Worm (Caenorhabditis elegans) whole organism, L2 larva: ENCODE results near the gene magu-2.

Experiments used
- C34F6.9 ChIP-seq: fragments of 150-350 bp; optimal IDR thresholded peaks from 2 replicates; lab custom pipeline; 2014; ENCODE audit warnings: missing biosample characterization, missing genetic modification characterization
- F13H6.1 ChIP-seq: sonication (generic microtip); optimal IDR thresholded peaks from 2 replicates; lab custom pipeline; 2016; ENCODE audit warnings: missing genetic modification characterization, missing compliant biosample characterization
- R02D3.7 ChIP-seq: fragments of 150-350 bp; optimal IDR thresholded peaks from 2 replicates; lab custom pipeline; 2014; ENCODE audit warnings: missing biosample characterization, missing genetic modification characterization
- Y55F3AM.14 ChIP-seq: fragments of 200-800 bp; sonication (Bioruptor generic); optimal IDR thresholded peaks from 2 replicates; lab custom pipeline; 2018; ENCODE audit warnings: mild to moderate bottlenecking, missing genetic modification characterization, missing compliant biosample characterization
- ZK546.5 ChIP-seq: sonication (generic microtip); optimal IDR thresholded peaks from 2 replicates; lab custom pipeline; 2017; ENCODE audit warnings: missing biosample characterization, missing genetic modification characterization
- alr-1 ChIP-seq: fragments of 150-350 bp; optimal IDR thresholded peaks from 2 replicates; lab custom pipeline; 2014; ENCODE audit warnings: missing biosample characterization, missing genetic modification characterization
- aly-2 ChIP-seq: fragments of 150-350 bp; optimal IDR thresholded peaks from 2 replicates; lab custom pipeline; 2014; ENCODE audit warnings: missing biosample characterization, missing genetic modification characterization
- ama-1 ChIP-seq: fragments of 150-350 bp; optimal IDR thresholded peaks from 2 replicates; lab custom pipeline; 2018; ENCODE audit warnings: inconsistent platforms
- blmp-1 ChIP-seq: sonication (generic microtip); optimal IDR thresholded peaks from 2 replicates; lab custom pipeline; 2017; ENCODE audit warnings: missing genetic modification characterization, mild to moderate bottlenecking, missing compliant biosample characterization, antibody characterized with exemption, moderate library complexity; ENCODE audit not compliant: insufficient read depth
- ceh-16 ChIP-seq: fragments of 150-350 bp; optimal IDR thresholded peaks from 2 replicates; lab custom pipeline; 2014; ENCODE audit warnings: missing biosample characterization, missing genetic modification characterization
- ceh-82 ChIP-seq: fragments of 150-350 bp; optimal IDR thresholded peaks from 2 replicates; lab custom pipeline; 2014; ENCODE audit warnings: missing biosample characterization, missing genetic modification characterization
- crh-2 ChIP-seq: sonication (generic microtip); optimal IDR thresholded peaks from 2 replicates; lab custom pipeline; 2017; ENCODE audit warnings: missing biosample characterization, missing genetic modification characterization
- egl-27 ChIP-seq: sonication (generic microtip); optimal IDR thresholded peaks from 3 replicates; lab custom pipeline; 2017; ENCODE audit warnings: missing biosample characterization, missing genetic modification reagents, missing genetic modification characterization
- elt-1 ChIP-seq: fragments of 150-350 bp; optimal IDR thresholded peaks from 2 replicates; lab custom pipeline; 2014; ENCODE audit warnings: missing biosample characterization, missing genetic modification characterization
- elt-3 ChIP-seq: sonication (generic microtip); optimal IDR thresholded peaks from 2 replicates; lab custom pipeline; 2017; ENCODE audit warnings: missing biosample characterization, missing genetic modification characterization
- fos-1 ChIP-seq: fragments of 150-350 bp; optimal IDR thresholded peaks from 2 replicates; lab custom pipeline; 2014; ENCODE audit warnings: missing biosample characterization, missing genetic modification characterization
- gmeb-1 ChIP-seq: fragments of 150-350 bp; optimal IDR thresholded peaks from 2 replicates; lab custom pipeline; 2014; ENCODE audit warnings: missing biosample characterization, missing genetic modification characterization
- lin-11 ChIP-seq: fragments of 150-350 bp; sonication (generic microtip); optimal IDR thresholded peaks from 2 replicates; lab custom pipeline; 2014; ENCODE audit warnings: missing biosample characterization, missing genetic modification characterization, inconsistent platforms, mixed read lengths
- lin-39 ChIP-seq: fragments of 150-350 bp; optimal IDR thresholded peaks from 2 replicates; lab custom pipeline; 2014; ENCODE audit warnings: missing biosample characterization, missing genetic modification reagents, missing genetic modification characterization
- lsy-2 ChIP-seq, 2 experiments: fragments of 150-350 bp in 1 of 2; sonication (generic microtip) in 1 of 2; optimal IDR thresholded peaks; 2 replicates each; lab custom pipeline; 2014 to 2017; ENCODE audit warnings: missing biosample characterization in 2 of 2, missing genetic modification characterization in 2 of 2
- mab-5 ChIP-seq: fragments of 150-350 bp; optimal IDR thresholded peaks from 2 replicates; lab custom pipeline; 2014; ENCODE audit warnings: missing biosample characterization, missing genetic modification characterization
- mbf-1 ChIP-seq: sonication (generic microtip); optimal IDR thresholded peaks from 2 replicates; lab custom pipeline; 2017; ENCODE audit warnings: missing biosample characterization, missing genetic modification characterization
- mdl-1 ChIP-seq, 2 experiments: fragments of 150-350 bp in 1 of 2; sonication (generic microtip) in 1 of 2; optimal IDR thresholded peaks; 2 replicates each; lab custom pipeline; 2017; ENCODE audit warnings: missing biosample characterization in 2 of 2, missing genetic modification characterization in 2 of 2
- nhr-10 ChIP-seq: sonication (generic microtip); optimal IDR thresholded peaks from 2 replicates; lab custom pipeline; 2017; ENCODE audit warnings: missing biosample characterization, missing genetic modification characterization
- nhr-11 ChIP-seq: fragments of 150-350 bp; optimal IDR thresholded peaks from 2 replicates; lab custom pipeline; 2014; ENCODE audit warnings: missing biosample characterization, missing genetic modification characterization
- nhr-12 ChIP-seq: fragments of 150-350 bp; optimal IDR thresholded peaks from 2 replicates; lab custom pipeline; 2014; ENCODE audit warnings: missing biosample characterization, missing genetic modification characterization
- nhr-129 ChIP-seq: fragments of 150-350 bp; optimal IDR thresholded peaks from 2 replicates; lab custom pipeline; 2014; ENCODE audit warnings: missing biosample characterization, missing genetic modification characterization
- nhr-23 ChIP-seq: fragments of 150-350 bp; optimal IDR thresholded peaks from 2 replicates; lab custom pipeline; 2014; ENCODE audit warnings: missing biosample characterization, missing genetic modification reagents, missing genetic modification characterization
- nhr-237 ChIP-seq: fragments of 150-350 bp; optimal IDR thresholded peaks from 2 replicates; lab custom pipeline; 2014; ENCODE audit warnings: missing biosample characterization, missing genetic modification characterization
- nhr-25 ChIP-seq: fragments of 150-350 bp; sonication (generic microtip); optimal IDR thresholded peaks from 3 replicates; lab custom pipeline; 2014; ENCODE audit warnings: missing biosample characterization, missing genetic modification characterization
- nhr-6 ChIP-seq: fragments of 150-350 bp; optimal IDR thresholded peaks from 2 replicates; lab custom pipeline; 2014; ENCODE audit warnings: missing biosample characterization, missing genetic modification characterization
- nhr-77 ChIP-seq: fragments of 150-350 bp; optimal IDR thresholded peaks from 2 replicates; lab custom pipeline; 2014; ENCODE audit warnings: missing biosample characterization, missing genetic modification characterization
- peb-1 ChIP-seq: fragments of 150-350 bp; optimal IDR thresholded peaks from 2 replicates; lab custom pipeline; 2014; ENCODE audit warnings: missing biosample characterization, missing genetic modification characterization
- sem-4 ChIP-seq: fragments of 150-350 bp; optimal IDR thresholded peaks from 2 replicates; lab custom pipeline; 2014; ENCODE audit warnings: missing biosample characterization, missing genetic modification reagents, missing genetic modification characterization
- skn-1 ChIP-seq: sonication (generic microtip); optimal IDR thresholded peaks from 2 replicates; lab custom pipeline; 2017; ENCODE audit warnings: missing biosample characterization, missing genetic modification characterization
- sma-3 ChIP-seq: sonication (generic microtip); optimal IDR thresholded peaks from 2 replicates; lab custom pipeline; 2016; ENCODE audit warnings: missing genetic modification reagents, missing genetic modification characterization, missing compliant biosample characterization
- sma-9 ChIP-seq, 2 experiments: fragments of 150-350 bp in 1 of 2; sonication (generic microtip) in 1 of 2; optimal IDR thresholded peaks; 2 replicates each; lab custom pipeline; 2014 to 2016; ENCODE audit warnings: missing genetic modification characterization in 2 of 2, mild to moderate bottlenecking in 1 of 2, missing biosample characterization in 1 of 2, missing compliant biosample characterization in 1 of 2, missing genetic modification reagents in 1 of 2, moderate library complexity in 1 of 2
- snpc-4 ChIP-seq: fragments of 150-350 bp; optimal IDR thresholded peaks from 2 replicates; lab custom pipeline; 2014; ENCODE audit warnings: missing biosample characterization, missing genetic modification characterization
- unc-39 ChIP-seq: fragments of 150-350 bp; optimal IDR thresholded peaks from 2 replicates; lab custom pipeline; 2014; ENCODE audit warnings: missing biosample characterization, missing genetic modification characterization
- unc-55 ChIP-seq: fragments of 150-350 bp; sonication (generic microtip); optimal IDR thresholded peaks from 3 replicates; lab custom pipeline; 2014; ENCODE audit warnings: missing biosample characterization, missing genetic modification reagents, missing genetic modification characterization
- unc-62 ChIP-seq: fragments of 150-350 bp; optimal IDR thresholded peaks from 2 replicates; lab custom pipeline; 2014; ENCODE audit warnings: missing biosample characterization, missing genetic modification reagents, missing genetic modification characterization
- ztf-1 ChIP-seq: fragments of 200-800 bp; sonication (Bioruptor generic); conservative IDR thresholded peaks from 2 replicates; pipeline ENCODE4 v1.3.6; 2022; ENCODE audit warnings: missing genetic modification characterization, missing compliant biosample characterization
- ztf-4 ChIP-seq: fragments of 150-350 bp; optimal IDR thresholded peaks from 2 replicates; lab custom pipeline; 2014; ENCODE audit warnings: missing biosample characterization, missing genetic modification characterization

Gene magu-2

DNA sequence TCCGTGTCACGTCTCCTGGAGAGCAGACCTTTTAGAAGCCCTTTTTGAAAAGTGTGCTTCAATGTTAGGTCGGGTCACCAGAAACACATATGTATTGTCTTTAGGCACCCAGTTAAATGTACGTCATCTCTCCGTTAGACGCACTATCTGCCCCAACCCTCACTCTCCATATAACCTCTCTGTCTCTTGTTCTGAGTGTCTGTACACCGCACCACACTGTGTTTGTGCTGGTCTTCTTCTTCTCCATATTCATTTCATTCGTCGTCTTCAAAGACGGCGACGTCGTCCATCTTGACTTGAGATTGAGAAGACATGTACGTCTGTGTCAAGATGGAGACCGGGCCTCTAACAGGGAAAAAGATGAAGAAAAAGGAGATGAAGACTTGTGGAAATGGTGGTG, 18.7 kb downstream of the magu-2 start:
- TF ChIP-seq gmeb-1 (tag; lab: Kevin White, UChicago) (no peak), fos-1 (tag; lab: Kevin White, UChicago) (peak; percentile 6), mbf-1 (tag; lab: Kevin White, UChicago) (no peak), nhr-25 (tag; lab: Kevin White, UChicago) (no peak), elt-3 (tag; lab: Kevin White, UChicago) (no peak), F13H6.1 (tag; lab: Kevin White, UChicago) (no peak), nhr-10 (tag; lab: Kevin White, UChicago) (no peak), ZK546.5 (tag; lab: Kevin White, UChicago) (no peak), nhr-23 (tag; lab: Kevin White, UChicago) (no peak), ztf-1 (no peak), crh-2 (tag; lab: Kevin White, UChicago) (no peak), ceh-82 (tag; lab: Kevin White, UChicago) (no peak), nhr-129 (tag; lab: Kevin White, UChicago) (peak; percentile 45), lin-39 (tag; lab: Kevin White, UChicago) (no peak)

DNA sequence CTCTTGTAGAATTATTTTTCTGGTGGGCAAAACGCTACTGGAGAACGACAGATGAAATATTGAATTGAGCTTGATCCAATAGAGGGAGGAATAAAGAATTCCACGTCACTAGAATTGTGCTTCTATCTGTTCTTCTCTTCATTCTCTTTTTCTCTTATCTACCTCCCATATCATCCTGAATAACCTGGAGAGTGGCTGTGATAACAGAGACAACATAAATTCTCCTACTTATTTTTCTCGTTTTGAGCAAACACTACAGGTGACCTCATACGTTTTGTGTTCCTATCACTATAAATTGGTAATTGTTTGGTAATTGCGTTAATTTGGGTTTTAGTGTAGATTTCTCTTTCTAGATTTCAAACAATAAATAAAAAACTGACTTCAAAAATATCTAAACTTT, 19.7 kb downstream of the magu-2 start:
- no peak for TF ChIP-seq nhr-77
- peak; percentile 64 for TF ChIP-seq fos-1 (tag; lab: Kevin White, UChicago)
- no peak for TF ChIP-seq nhr-25 (tag; lab: Kevin White, UChicago)
- no peak for TF ChIP-seq peb-1
- no peak for TF ChIP-seq lin-39 (tag; lab: Kevin White, UChicago)
- TF ChIP-seq R02D3.7 (tag; lab: Kevin White, UChicago) = no peak
- TF ChIP-seq ama-1 (lab: Kevin White, UChicago) = no peak

- TF ChIP-seq nhr-237 (no peak), lin-39 (tag; lab: Kevin White, UChicago) (no peak), nhr-11 (no peak), nhr-6 (tag; lab: Kevin White, UChicago) (no peak), skn-1 (tag; lab: Kevin White, UChicago) (no peak), snpc-4 (tag; lab: Kevin White, UChicago) (no peak), peb-1 (no peak), nhr-12 (no peak), unc-62 (GFP tag; lab: Kevin White, UChicago) (no peak), unc-55 (GFP tag; lab: Kevin White, UChicago) (no peak)
- TF ChIP-seq, all 48 proteins: peak for 0
Measured at ce11 chrV:8776270-8776669, 24.6 kb downstream of the magu-2 start, which contains the start of gene B0507.1. B0507.1 (plus strand) TSS chrV:8776570.

ce11 chrV:8773826-8774382, 26.9 kb downstream of the magu-2 start, which contains the start of gene B0507.2:
B0507.2 (plus strand) TSS chrV:8774332.
- TF ChIP-seq ztf-4 (tag; lab: Kevin White, UChicago) (no peak), nhr-23 (tag; lab: Kevin White, UChicago) (no peak), peb-1 (no peak), sma-3 (GFP tag; lab: Kevin White, UChicago) (no peak), R02D3.7 (tag; lab: Kevin White, UChicago) (no peak), lin-39 (tag; lab: Kevin White, UChicago) (no peak), nhr-237 (no peak), sem-4 (no peak), ztf-1 (no peak), egl-27 (tag; lab: Kevin White, UChicago) (no peak), lin-11 (tag; lab: Kevin White, UChicago) (no peak), elt-3 (tag; lab: Kevin White, UChicago) (no peak), nhr-25 (tag; lab: Kevin White, UChicago) (no peak), sma-9 (GFP tag; optimal IDR thresholded peaks at IDR 0.05; lab: Kevin White, UChicago) (no peak), sma-9 (tag; optimal IDR thresholded peaks at IDR 0.05; lab: Kevin White, UChicago) (no peak), skn-1 (tag; lab: Kevin White, UChicago) (no peak), C34F6.9 (peak; percentile 42), mbf-1 (tag; lab: Kevin White, UChicago) (no peak), aly-2 (no peak), ama-1 (lab: Kevin White, UChicago) (no peak), alr-1 (tag; lab: Kevin White, UChicago) (no peak), mdl-1 (tag; optimal IDR thresholded peaks at IDR 0.05; lab: Kevin White, UChicago) (no peak), ZK546.5 (tag; lab: Kevin White, UChicago) (no peak), ceh-82 (tag; lab: Kevin White, UChicago) (no peak), nhr-6 (tag; lab: Kevin White, UChicago) (no peak), lsy-2 (tag; optimal IDR thresholded peaks at IDR 0.05; lab: Kevin White, UChicago) (peak in 1 of 2 experiments; percentile 35), crh-2 (tag; lab: Kevin White, UChicago) (no peak), F13H6.1 (tag; lab: Kevin White, UChicago) (no peak), blmp-1 (no peak), elt-1 (tag; lab: Kevin White, UChicago) (no peak), nhr-10 (tag; lab: Kevin White, UChicago) (no peak), nhr-11 (no peak), unc-39 (no peak), ceh-16 (no peak), Y55F3AM.14 (no peak), fos-1 (tag; lab: Kevin White, UChicago) (peak; percentile 56), snpc-4 (tag; lab: Kevin White, UChicago) (no peak), nhr-77 (no peak), mab-5 (tag; lab: Kevin White, UChicago) (no peak), unc-55 (GFP tag; lab: Kevin White, UChicago) (peak; percentile 57), gmeb-1 (tag; lab: Kevin White, UChicago) (no peak)
